Fruit fly (Drosophila melanogaster) whole organism, embryonic: Measurements from ENCODE around the gene twf.

Experiments used
- Bdp1 ChIP-seq: fragments of 200-800 bp; sonication (Bioruptor generic); optimal IDR thresholded peaks from 3 replicates; lab custom pipeline; 2016; ENCODE audit warnings: missing biosample characterization, missing genetic modification characterization
- CG1024 ChIP-seq: fragments of 200-800 bp; sonication (Bioruptor generic); IDR thresholded peaks from 2 replicates; pipeline ENCODE4 v1.3.6; 2022; ENCODE audit warnings: missing biosample characterization, missing genetic modification characterization
- CG12071 ChIP-seq: fragments of 200-800 bp; sonication (Bioruptor generic); optimal IDR thresholded peaks from 3 replicates; lab custom pipeline; 2018; ENCODE audit warnings: missing biosample characterization, mild to moderate bottlenecking, missing genetic modification characterization
- CG13775 ChIP-seq: fragments of 200-800 bp; sonication (Bioruptor generic); optimal IDR thresholded peaks from 3 replicates; lab custom pipeline; 2017; ENCODE audit warnings: missing biosample characterization, mild to moderate bottlenecking, missing genetic modification characterization
- CG14441 ChIP-seq: fragments of 200-800 bp; sonication (Bioruptor generic); IDR thresholded peaks from 2 replicates; pipeline ENCODE4 v1.3.6; 2022; ENCODE audit warnings: missing biosample characterization, missing genetic modification characterization
- CG14710 ChIP-seq: fragments of 200-800 bp; sonication (Bioruptor generic); optimal IDR thresholded peaks from 3 replicates; lab custom pipeline; 2019; ENCODE audit warnings: missing biosample characterization, mild to moderate bottlenecking, missing genetic modification characterization, moderate library complexity
- CG15514 ChIP-seq: fragments of 200-800 bp; sonication (Bioruptor generic); optimal IDR thresholded peaks from 3 replicates; lab custom pipeline; 2017; ENCODE audit warnings: missing biosample characterization, missing genetic modification characterization, mild to moderate bottlenecking, moderate library complexity, missing genetic modification reagents
- CG17829 ChIP-seq: fragments of 200-800 bp; optimal IDR thresholded peaks from 2 replicates; lab custom pipeline; 2019; ENCODE audit warnings: missing biosample characterization, mild to moderate bottlenecking, missing genetic modification characterization, moderate library complexity
- CG17912 ChIP-seq: fragments of 200-800 bp; sonication (Bioruptor generic); optimal IDR thresholded peaks from 2 replicates; lab custom pipeline; 2018; ENCODE audit warnings: missing biosample characterization, mild to moderate bottlenecking, missing genetic modification characterization
- CG2875 ChIP-seq: fragments of 200-800 bp; sonication (Bioruptor generic); optimal IDR thresholded peaks from 2 replicates; lab custom pipeline; 2017; ENCODE audit warnings: missing biosample characterization, mild to moderate bottlenecking, missing genetic modification characterization, missing genetic modification reagents
- CG30403 ChIP-seq: fragments of 200-800 bp; sonication (Bioruptor generic); optimal IDR thresholded peaks from 3 replicates; lab custom pipeline; 2016; ENCODE audit warnings: missing biosample characterization, missing genetic modification characterization
- CG31224 ChIP-seq: fragments of 200-800 bp; sonication (Bioruptor generic); IDR thresholded peaks from 2 replicates; pipeline ENCODE4 v1.3.6; 2022; ENCODE audit warnings: missing biosample characterization, missing genetic modification characterization
- CG34224 ChIP-seq: fragments of 200-800 bp; sonication (Bioruptor generic); IDR thresholded peaks from 3 replicates; pipeline ENCODE4 v1.3.6; 2022; ENCODE audit warnings: missing biosample characterization, missing genetic modification characterization; ENCODE audit not compliant: partially characterized antibody
- CG43689 ChIP-seq: fragments of 200-800 bp; sonication (Bioruptor generic); IDR thresholded peaks from 2 replicates; pipeline ENCODE4 v1.3.6; 2022; ENCODE audit warnings: missing biosample characterization, missing genetic modification characterization
- CG4707 ChIP-seq: fragments of 200-800 bp; sonication (Bioruptor generic); optimal IDR thresholded peaks from 2 replicates; lab custom pipeline; 2018; ENCODE audit warnings: missing biosample characterization, mild to moderate bottlenecking, missing genetic modification characterization, moderate library complexity
- CG7271 ChIP-seq: fragments of 200-800 bp; sonication (Bioruptor generic); optimal IDR thresholded peaks from 2 replicates; lab custom pipeline; 2018; ENCODE audit warnings: missing biosample characterization, mild to moderate bottlenecking, missing genetic modification characterization, moderate library complexity
- CG8290 ChIP-seq, 3 experiments: fragments of 200-800 bp; sonication (Bioruptor generic); optimal IDR thresholded peaks; 2 replicates each; lab custom pipeline; 2016 to 2019; ENCODE audit warnings: missing biosample characterization in 3 of 3, missing genetic modification characterization in 3 of 3, mild to moderate bottlenecking in 2 of 3, moderate library complexity in 1 of 3
- CG9797 ChIP-seq: fragments of 200-800 bp; sonication (Bioruptor generic); optimal IDR thresholded peaks from 3 replicates; lab custom pipeline; 2018; ENCODE audit warnings: missing biosample characterization, mild to moderate bottlenecking, missing genetic modification characterization
- Chrac-16 ChIP-seq: fragments of 200-800 bp; sonication (Bioruptor generic); optimal IDR thresholded peaks from 3 replicates; lab custom pipeline; 2016; ENCODE audit warnings: missing biosample characterization, missing genetic modification characterization
- Elba2 ChIP-seq: fragments of 200-800 bp; sonication (Bioruptor generic); optimal IDR thresholded peaks from 3 replicates; lab custom pipeline; 2016; ENCODE audit warnings: missing biosample characterization, missing genetic modification characterization
- Gug ChIP-seq: fragments of 200-800 bp; sonication (Bioruptor generic); IDR thresholded peaks from 4 replicates; pipeline ENCODE4 v1.3.6; 2022; ENCODE audit warnings: missing biosample characterization, missing genetic modification characterization
- Meics ChIP-seq: fragments of 200-800 bp; sonication (Bioruptor generic); optimal IDR thresholded peaks from 2 replicates; lab custom pipeline; 2017; ENCODE audit warnings: missing biosample characterization, mild to moderate bottlenecking, missing genetic modification characterization
- Myb ChIP-seq: fragments of 200-800 bp; sonication (Bioruptor generic); optimal IDR thresholded peaks from 2 replicates; lab custom pipeline; 2016; ENCODE audit warnings: missing biosample characterization, missing genetic modification characterization
- NC2α ChIP-seq: fragments of 200-800 bp; sonication (Bioruptor generic); optimal IDR thresholded peaks from 2 replicates; lab custom pipeline; 2016; ENCODE audit warnings: missing biosample characterization, missing genetic modification characterization
- NC2β ChIP-seq: fragments of 200-800 bp; sonication (Bioruptor generic); optimal IDR thresholded peaks from 2 replicates; lab custom pipeline; 2016; ENCODE audit warnings: missing biosample characterization, missing genetic modification characterization
- Opbp ChIP-seq: fragments of 200-800 bp; sonication (Bioruptor generic); IDR thresholded peaks from 3 replicates; pipeline ENCODE4 v1.3.6; 2022; ENCODE audit warnings: missing biosample characterization, missing genetic modification characterization; ENCODE audit not compliant: partially characterized antibody
- Ravus ChIP-seq: fragments of 200-800 bp; sonication (Bioruptor generic); IDR thresholded peaks from 2 replicates; pipeline ENCODE4 v1.3.6; 2022; ENCODE audit warnings: missing biosample characterization, missing genetic modification characterization
- Six4 ChIP-seq: fragments of 200-800 bp; sonication (Bioruptor generic); optimal IDR thresholded peaks from 2 replicates; lab custom pipeline; 2016; ENCODE audit warnings: missing biosample characterization, missing genetic modification characterization
- Spps ChIP-seq: fragments of 200-800 bp; sonication (Bioruptor generic); optimal IDR thresholded peaks from 2 replicates; lab custom pipeline; 2018; ENCODE audit warnings: missing biosample characterization, mild to moderate bottlenecking, missing genetic modification characterization
- bsh ChIP-seq, 2 experiments: fragments of 200-800 bp; sonication (Bioruptor generic); optimal IDR thresholded peaks; 2 replicates each; lab custom pipeline; 2017 to 2018; ENCODE audit warnings: mild to moderate bottlenecking in 2 of 2, missing biosample characterization in 2 of 2, missing genetic modification characterization in 2 of 2, moderate library complexity in 1 of 2
- btn ChIP-seq: fragments of 200-800 bp; sonication (Bioruptor generic); optimal IDR thresholded peaks from 2 replicates; lab custom pipeline; 2016; ENCODE audit warnings: missing biosample characterization, missing genetic modification characterization
- cg ChIP-seq: fragments of 200-800 bp; sonication (Bioruptor generic); optimal IDR thresholded peaks from 3 replicates; lab custom pipeline; 2019; ENCODE audit warnings: missing biosample characterization, mild to moderate bottlenecking, missing genetic modification characterization, moderate library complexity
- chn ChIP-seq: fragments of 200-800 bp; sonication (Bioruptor generic); optimal IDR thresholded peaks from 2 replicates; lab custom pipeline; 2016; ENCODE audit warnings: missing biosample characterization, missing genetic modification characterization
- da ChIP-seq: fragments of 200-800 bp; sonication (Bioruptor generic); optimal IDR thresholded peaks from 2 replicates; lab custom pipeline; 2016; ENCODE audit warnings: missing biosample characterization, missing genetic modification characterization
- dm ChIP-seq: fragments of 200-800 bp; sonication (Bioruptor generic); optimal IDR thresholded peaks from 3 replicates; lab custom pipeline; 2016; ENCODE audit warnings: missing biosample characterization, missing genetic modification characterization
- fd3F ChIP-seq: fragments of 200-800 bp; sonication (Bioruptor generic); optimal IDR thresholded peaks from 2 replicates; lab custom pipeline; 2018; ENCODE audit warnings: missing biosample characterization, mild to moderate bottlenecking, missing genetic modification characterization, moderate library complexity
- hb ChIP-seq: fragments of 200-800 bp; sonication (Bioruptor generic); IDR thresholded peaks from 3 replicates; pipeline ENCODE4 v1.3.6; 2022; ENCODE audit warnings: missing biosample characterization, missing genetic modification characterization; ENCODE audit not compliant: partially characterized antibody
- her ChIP-seq: fragments of 200-800 bp; sonication (Bioruptor generic); optimal IDR thresholded peaks from 2 replicates; lab custom pipeline; 2016; ENCODE audit warnings: missing biosample characterization, missing genetic modification characterization
- knrl ChIP-seq: fragments of 200-800 bp; sonication (Bioruptor generic); IDR thresholded peaks from 3 replicates; pipeline ENCODE4 v1.3.6; 2022; ENCODE audit warnings: missing biosample characterization, missing genetic modification characterization; ENCODE audit not compliant: partially characterized antibody
- lbe ChIP-seq: fragments of 200-800 bp; sonication (Bioruptor generic); optimal IDR thresholded peaks from 2 replicates; lab custom pipeline; 2016; ENCODE audit warnings: missing biosample characterization, mild to moderate bottlenecking, missing genetic modification characterization
- pfk ChIP-seq: fragments of 200-800 bp; sonication (Bioruptor generic); optimal IDR thresholded peaks from 2 replicates; lab custom pipeline; 2018; ENCODE audit warnings: missing biosample characterization, mild to moderate bottlenecking, missing genetic modification characterization, moderate library complexity
- pnt ChIP-seq: fragments of 200-800 bp; sonication (Bioruptor generic); optimal IDR thresholded peaks from 3 replicates; lab custom pipeline; 2016; ENCODE audit warnings: missing biosample characterization, missing genetic modification characterization
- psq ChIP-seq: fragments of 200-800 bp; sonication (Bioruptor generic); optimal IDR thresholded peaks from 2 replicates; lab custom pipeline; 2017; ENCODE audit warnings: missing biosample characterization, missing genetic modification characterization
- sna ChIP-seq: fragments of 200-800 bp; sonication (Bioruptor generic); IDR thresholded peaks from 2 replicates; pipeline ENCODE4 v1.3.6; 2022; ENCODE audit warnings: missing biosample characterization, missing genetic modification characterization; ENCODE audit not compliant: partially characterized antibody
- sqz ChIP-seq: fragments of 200-800 bp; sonication (Bioruptor generic); optimal IDR thresholded peaks from 3 replicates; lab custom pipeline; 2018; ENCODE audit warnings: missing biosample characterization, mild to moderate bottlenecking, missing genetic modification characterization
- ssp ChIP-seq: fragments of 200-800 bp; sonication (Bioruptor generic); IDR thresholded peaks from 2 replicates; pipeline ENCODE4 v1.3.6; 2022; ENCODE audit warnings: missing biosample characterization, missing genetic modification characterization
- wor ChIP-seq: fragments of 200-800 bp; sonication (Bioruptor generic); IDR thresholded peaks from 2 replicates; pipeline ENCODE4 v1.3.6; 2022; ENCODE audit warnings: missing biosample characterization, missing genetic modification characterization
- zfh1 ChIP-seq: fragments of 200-800 bp; sonication (Bioruptor generic); IDR thresholded peaks from 3 replicates; pipeline ENCODE4 v1.3.6; 2022; ENCODE audit warnings: missing biosample characterization, missing genetic modification characterization

twf gene

dm6 chr3R:14108158-14108921 lies 14.1 kb upstream of the twf start, which contains the start of gene CG12402 (continued):
- TF ChIP-seq CG13775 = peak; percentile 72
- TF ChIP-seq Elba2 = peak; percentile 88
- no peak for TF ChIP-seq lbe (GFP tag; lab: Kevin White, UChicago)
- TF ChIP-seq NC2β (GFP tag; lab: Kevin White, UChicago) = peak; percentile 74
- TF ChIP-seq psq = peak; percentile 66
- peak; percentile 79 for TF ChIP-seq Chrac-16 (GFP tag; lab: Kevin White, UChicago)
- 0 out of 3 replicates have a peak, but pooled peaks have one; percentile 43 for TF ChIP-seq Opbp (GFP tag; lab: Robert Waterston, UW)
- peak; percentile 9 for TF ChIP-seq CG17912
- TF ChIP-seq CG17829 (tag; lab: Kevin White, UChicago) = peak; percentile 91
- TF ChIP-seq ssp (GFP tag; lab: Robert Waterston, UW) = peak; percentile 69
- peak in 1 of 2 experiments; percentile 82 for TF ChIP-seq bsh (GFP tag; optimal IDR thresholded peaks at IDR 0.05; lab: Kevin White, UChicago)
- TF ChIP-seq Six4 (GFP tag; lab: Kevin White, UChicago) = peak; percentile 74
- TF ChIP-seq CG14441 (GFP tag; lab: Robert Waterston, UW) = peak; percentile 89
- no peak for TF ChIP-seq pfk (GFP tag; lab: Kevin White, UChicago)
- peak; percentile 56 for TF ChIP-seq CG31224 (GFP tag; lab: Robert Waterston, UW)
- peak; percentile 89 for TF ChIP-seq zfh1 (GFP tag; lab: Robert Waterston, UW)
- TF ChIP-seq wor = peak; percentile 56
- TF ChIP-seq her (GFP tag; lab: Kevin White, UChicago) = peak; percentile 72
- peak; percentile 84 for TF ChIP-seq CG2875
- peak; percentile 74 for TF ChIP-seq CG15514 (GFP tag; lab: Kevin White, UChicago)
- TF ChIP-seq cg = peak; percentile 84
- peak; percentile 72 for TF ChIP-seq fd3F (GFP tag; lab: Kevin White, UChicago)
- peak; percentile 85 for TF ChIP-seq CG30403 (GFP tag; lab: Kevin White, UChicago)
- TF ChIP-seq Gug (GFP tag; lab: Robert Waterston, UW) = peak; percentile 70; the same call in 3 of the 4 replicates
- TF ChIP-seq CG1024 = peak; percentile 73
- TF ChIP-seq knrl (GFP tag; lab: Robert Waterston, UW) = no peak
- TF ChIP-seq btn = peak; percentile 8
- peak; percentile 73; the same call in 1 of the 2 replicates for TF ChIP-seq CG43689 (GFP tag; lab: Robert Waterston, UW)
- TF ChIP-seq CG4707 (GFP tag; lab: Kevin White, UChicago) = peak; percentile 71
- peak; percentile 60 for TF ChIP-seq dm (GFP tag; lab: Kevin White, UChicago)
- TF ChIP-seq da (GFP tag; lab: Kevin White, UChicago) = peak; percentile 45
- TF ChIP-seq CG34224 (GFP tag; lab: Robert Waterston, UW) = peak; percentile 59; the same call in 2 of the 3 replicates
- TF ChIP-seq sna (GFP tag; lab: Robert Waterston, UW) = peak; percentile 19; the same call in 1 of the 2 replicates
- peak; percentile 48 for TF ChIP-seq Ravus
- peak; percentile 87 for TF ChIP-seq chn
- TF ChIP-seq hb (GFP tag; lab: Robert Waterston, UW) = no peak
- TF ChIP-seq pnt (GFP tag; lab: Kevin White, UChicago) = peak; percentile 49
- peak; percentile 24 for TF ChIP-seq Myb (GFP tag; lab: Kevin White, UChicago)
- TF ChIP-seq sqz (GFP tag; lab: Kevin White, UChicago) = peak; percentile 86
- peak; percentile 66 for TF ChIP-seq CG14710 (tag; lab: Kevin White, UChicago)
- peak; percentile 40 for TF ChIP-seq Spps (tag; lab: Kevin White, UChicago)
- TF ChIP-seq NC2α = peak; percentile 22
- peak; percentile 83 for TF ChIP-seq Meics (GFP tag; lab: Kevin White, UChicago)
- peak; percentile 11 for TF ChIP-seq CG9797 (GFP tag; lab: Kevin White, UChicago)
- TF ChIP-seq CG7271 (tag; lab: Kevin White, UChicago) = peak; percentile 19
- TF ChIP-seq CG12071 (GFP tag; lab: Kevin White, UChicago) = peak; percentile 81
- TF ChIP-seq Bdp1 = peak; percentile 54
- peak; percentile 82 for TF ChIP-seq CG8290 (GFP tag; optimal IDR thresholded peaks at IDR 0.05; lab: Kevin White, UChicago)
- peak; percentile 53 to 90 for TF ChIP-seq CG8290 (tag; optimal IDR thresholded peaks at IDR 0.05; lab: Kevin White, UChicago)
